Worm (Caenorhabditis elegans): ENCODE results near the gene srt-64.

The srt-64 gene

ce11 chrV:5177209-5177608, 7.7 kb upstream of the srt-64 start, which contains the start of gene ugt-51:
ugt-51 (minus strand) TSS chrV:5177309.
- TF ChIP-seq med-1 (GFP tag; optimal IDR thresholded peaks at IDR 0.05; ENCODE audit: insufficient read depth) (no peak), ztf-23 (GFP tag; IDR thresholded peaks at IDR 0.05) (no peak), flt-1 (GFP tag; IDR thresholded peaks at IDR 0.05) (no peak), ztf-29 (GFP tag; IDR thresholded peaks at IDR 0.05) (no peak), cog-1 (tag; optimal IDR thresholded peaks at IDR 0.05) (no peak), tab-1 (GFP tag; IDR thresholded peaks at IDR 0.05) (no peak), T22C8.4 (GFP tag; IDR thresholded peaks at IDR 0.05) (no peak), klf-2 (GFP tag; conservative IDR thresholded peaks at IDR 0.05) (no peak), ref-1 (GFP tag; conservative IDR thresholded peaks at IDR 0.05) (no peak)

DNA sequence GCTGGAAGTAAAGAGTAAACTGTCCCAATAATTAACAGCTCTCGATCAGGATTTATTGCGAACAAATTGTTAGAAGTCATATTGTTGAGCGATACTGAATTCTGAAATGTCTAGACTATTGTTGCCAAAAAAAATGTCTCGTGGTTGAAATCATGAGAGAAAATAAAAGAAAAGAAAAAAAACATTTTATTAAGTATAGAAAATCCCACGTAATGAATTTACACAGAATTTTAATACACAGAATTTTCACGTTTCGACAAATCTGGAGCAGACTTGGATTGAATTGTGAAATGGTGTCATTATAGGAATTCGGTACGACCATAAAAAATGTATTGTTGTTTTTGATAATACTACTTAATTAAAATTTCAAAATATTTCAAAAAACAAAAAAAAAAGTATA, 3.3 kb upstream of the srt-64 start, which contains the start of gene srt-65:
Gene srt-65, minus strand, starts transcription at position 101 of the 400 bp plus-strand sequence.
- TF ChIP-seq T22C8.4 (GFP tag; IDR thresholded peaks at IDR 0.05) (no peak), ref-1 (GFP tag; conservative IDR thresholded peaks at IDR 0.05) (no peak), klf-2 (GFP tag; conservative IDR thresholded peaks at IDR 0.05) (no peak), ztf-29 (GFP tag; IDR thresholded peaks at IDR 0.05) (no peak), ztf-23 (GFP tag; IDR thresholded peaks at IDR 0.05) (no peak), cog-1 (tag; optimal IDR thresholded peaks at IDR 0.05) (no peak), flt-1 (GFP tag; IDR thresholded peaks at IDR 0.05) (no peak), med-1 (GFP tag; optimal IDR thresholded peaks at IDR 0.05; ENCODE audit: insufficient read depth) (no peak), tab-1 (GFP tag; IDR thresholded peaks at IDR 0.05) (no peak)

DNA sequence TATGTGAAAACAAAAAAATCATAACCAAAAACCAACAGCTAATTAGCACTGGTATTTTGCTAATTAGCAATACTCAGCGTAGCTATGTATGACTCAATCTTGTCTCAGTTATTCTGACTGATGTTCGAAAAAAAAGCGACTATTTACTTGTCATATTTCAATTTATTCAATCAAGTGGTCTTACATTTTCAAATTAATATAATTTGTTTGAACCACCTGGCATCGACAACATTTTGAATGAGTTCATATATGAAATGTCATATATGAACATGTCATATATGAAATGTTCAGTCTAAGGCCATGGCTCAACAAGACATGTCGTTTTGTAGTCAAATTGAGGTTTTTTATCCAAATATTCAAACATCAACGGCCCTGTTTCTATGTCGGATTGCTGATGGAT, 4.1 kb downstream of the srt-64 start, which contains the start of gene srw-140:
Gene srw-140, plus strand, starts transcription at position 301 of the 400 bp plus-strand sequence.
- TF ChIP-seq flt-1 (GFP tag; IDR thresholded peaks at IDR 0.05), result no peak
- TF ChIP-seq tab-1 (GFP tag; IDR thresholded peaks at IDR 0.05), result no peak
- no peak for TF ChIP-seq med-1 (GFP tag; optimal IDR thresholded peaks at IDR 0.05; ENCODE audit: insufficient read depth)
- TF ChIP-seq T22C8.4 (GFP tag; IDR thresholded peaks at IDR 0.05), result no peak
- no peak for TF ChIP-seq klf-2 (GFP tag; conservative IDR thresholded peaks at IDR 0.05)
- TF ChIP-seq ref-1 (GFP tag; conservative IDR thresholded peaks at IDR 0.05), result no peak
- no peak for TF ChIP-seq ztf-23 (GFP tag; IDR thresholded peaks at IDR 0.05)
- no peak for TF ChIP-seq cog-1 (tag; optimal IDR thresholded peaks at IDR 0.05)
- no peak for TF ChIP-seq ztf-29 (GFP tag; IDR thresholded peaks at IDR 0.05)

DNA sequence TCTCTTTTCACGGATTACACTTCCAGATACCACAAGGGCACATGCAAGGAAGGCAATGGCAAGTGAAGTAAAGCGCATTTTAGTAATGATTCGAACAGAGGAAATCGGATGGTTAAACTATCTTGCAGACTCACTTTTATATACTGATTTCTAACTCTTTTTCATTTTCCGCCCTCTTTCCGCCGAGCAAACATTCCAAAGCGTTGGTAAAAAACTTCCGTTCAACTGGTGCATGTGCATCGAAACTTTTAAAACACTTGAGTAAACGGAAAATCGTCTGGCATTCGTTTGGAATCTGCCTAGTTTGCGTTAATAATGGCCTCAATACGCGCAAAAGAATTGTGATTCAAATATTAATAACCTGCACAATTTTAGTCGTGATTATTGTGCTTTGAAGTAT, 4.8 kb downstream of the srt-64 start, which contains the start of gene abu-7:
Gene abu-7, minus strand, starts transcription at position 101 of the 400 bp plus-strand sequence.
- TF ChIP-seq cog-1 (tag; optimal IDR thresholded peaks at IDR 0.05) (no peak), ztf-23 (GFP tag; IDR thresholded peaks at IDR 0.05) (no peak), ref-1 (GFP tag; conservative IDR thresholded peaks at IDR 0.05) (no peak), med-1 (GFP tag; optimal IDR thresholded peaks at IDR 0.05; ENCODE audit: insufficient read depth) (no peak), flt-1 (GFP tag; IDR thresholded peaks at IDR 0.05) (no peak), klf-2 (GFP tag; conservative IDR thresholded peaks at IDR 0.05) (no peak), T22C8.4 (GFP tag; IDR thresholded peaks at IDR 0.05) (no peak), tab-1 (GFP tag; IDR thresholded peaks at IDR 0.05) (no peak), ztf-29 (GFP tag; IDR thresholded peaks at IDR 0.05) (no peak)

ce11 chrV:5161792-5162191, 7.7 kb downstream of the srt-64 start, which contains the start of gene abu-6:
abu-6 (minus strand) TSS chrV:5161892.
- TF ChIP-seq ztf-23 (GFP tag; IDR thresholded peaks at IDR 0.05), result no peak

ce11 chrV:5158302-5158701, 11.2 kb downstream of the srt-64 start, which contains the start of gene abu-15:
abu-15 (plus strand) TSS chrV:5158602.
- TF ChIP-seq T22C8.4 (GFP tag; IDR thresholded peaks at IDR 0.05) (no peak), ztf-29 (GFP tag; IDR thresholded peaks at IDR 0.05) (no peak), tab-1 (GFP tag; IDR thresholded peaks at IDR 0.05) (no peak), klf-2 (GFP tag; conservative IDR thresholded peaks at IDR 0.05) (no peak), med-1 (GFP tag; optimal IDR thresholded peaks at IDR 0.05; ENCODE audit: insufficient read depth) (no peak), cog-1 (tag; optimal IDR thresholded peaks at IDR 0.05) (no peak), ref-1 (GFP tag; conservative IDR thresholded peaks at IDR 0.05) (no peak), flt-1 (GFP tag; IDR thresholded peaks at IDR 0.05) (no peak), ztf-23 (GFP tag; IDR thresholded peaks at IDR 0.05) (no peak)

- no peak for TF ChIP-seq ztf-23 (GFP tag; IDR thresholded peaks at IDR 0.05)
- no peak for TF ChIP-seq ref-1 (GFP tag; conservative IDR thresholded peaks at IDR 0.05)
- no peak for TF ChIP-seq T22C8.4 (GFP tag; IDR thresholded peaks at IDR 0.05)
- TF ChIP-seq cog-1 (tag; optimal IDR thresholded peaks at IDR 0.05), result no peak
- TF ChIP-seq med-1 (GFP tag; optimal IDR thresholded peaks at IDR 0.05; ENCODE audit: insufficient read depth), result no peak
- TF ChIP-seq tab-1 (GFP tag; IDR thresholded peaks at IDR 0.05), result no peak
These were observed 11.8 kb downstream of the srt-64 start, which contains the start of gene srx-39 for ce11 chrV:5157660-5158059. srx-39 (minus strand) TSS chrV:5157760.

DNA sequence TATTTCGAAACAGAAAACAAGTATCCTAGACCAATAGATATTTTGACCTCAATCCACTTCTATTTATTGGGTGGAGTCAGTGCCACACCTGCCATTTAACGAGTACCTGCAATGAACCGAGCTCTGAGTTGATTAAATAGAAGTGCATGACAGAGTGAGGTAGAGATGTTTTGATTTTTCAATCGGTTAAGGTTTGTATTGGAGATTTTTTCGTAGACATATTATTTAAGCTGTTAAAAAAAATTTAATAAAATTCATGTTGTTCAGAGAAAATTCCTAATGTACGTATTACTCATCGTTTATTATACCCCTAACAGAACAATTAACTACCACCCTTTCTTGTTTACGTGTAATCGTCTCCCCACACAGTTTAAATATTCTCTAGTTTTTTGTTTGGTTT, 14.0 kb downstream of the srt-64 start, which contains the start of gene srx-38:
Gene srx-38, minus strand, starts transcription at position 101 of the 400 bp plus-strand sequence.
- TF ChIP-seq ztf-29 (GFP tag; IDR thresholded peaks at IDR 0.05), result no peak

- TF ChIP-seq klf-2 (GFP tag; conservative IDR thresholded peaks at IDR 0.05), result no peak
- no peak for TF ChIP-seq flt-1 (GFP tag; IDR thresholded peaks at IDR 0.05)
- TF ChIP-seq cog-1 (tag; optimal IDR thresholded peaks at IDR 0.05), result no peak
- TF ChIP-seq tab-1 (GFP tag; IDR thresholded peaks at IDR 0.05), result no peak
- TF ChIP-seq med-1 (GFP tag; optimal IDR thresholded peaks at IDR 0.05; ENCODE audit: insufficient read depth), result no peak
- no peak for TF ChIP-seq ref-1 (GFP tag; conservative IDR thresholded peaks at IDR 0.05)
- TF ChIP-seq ztf-23 (GFP tag; IDR thresholded peaks at IDR 0.05), result no peak
- TF ChIP-seq T22C8.4 (GFP tag; IDR thresholded peaks at IDR 0.05), result no peak
- TF ChIP-seq ztf-29 (GFP tag; IDR thresholded peaks at IDR 0.05), result no peak
These were observed 18.6 kb downstream of the srt-64 start, which contains the start of gene srh-130 for ce11 chrV:5150880-5151279. srh-130 (plus strand) TSS chrV:5151180.

- no peak for TF ChIP-seq flt-1 (GFP tag; IDR thresholded peaks at IDR 0.05)
- no peak for TF ChIP-seq ref-1 (GFP tag; conservative IDR thresholded peaks at IDR 0.05)
- no peak for TF ChIP-seq T22C8.4 (GFP tag; IDR thresholded peaks at IDR 0.05)
- no peak for TF ChIP-seq ztf-29 (GFP tag; IDR thresholded peaks at IDR 0.05)
- no peak for TF ChIP-seq med-1 (GFP tag; optimal IDR thresholded peaks at IDR 0.05; ENCODE audit: insufficient read depth)
- TF ChIP-seq cog-1 (tag; optimal IDR thresholded peaks at IDR 0.05), result no peak
- TF ChIP-seq tab-1 (GFP tag; IDR thresholded peaks at IDR 0.05), result no peak
- TF ChIP-seq ztf-23 (GFP tag; IDR thresholded peaks at IDR 0.05), result no peak
- TF ChIP-seq klf-2 (GFP tag; conservative IDR thresholded peaks at IDR 0.05), result no peak
These were observed 23.1 kb downstream of the srt-64 start, which contains the start of gene F14F9.6 for ce11 chrV:5146394-5146793. F14F9.6 (minus strand) TSS chrV:5146494.

Measured in whole organism, midembryonic.